Fruit fly (Drosophila melanogaster) Kc167 (cell line): ENCODE data around the gene CG12438.

Experiments used
- Myc ChIP-seq: fragments of >200 bp; optimal IDR thresholded peaks from 2 replicates; lab custom pipeline; 2017; ENCODE audit warnings: missing external identifiers
- Sin3A ChIP-seq: fragments of >200 bp; optimal IDR thresholded peaks from 2 replicates; lab custom pipeline; 2018; ENCODE audit warnings: missing external identifiers
- h ChIP-seq: fragments of >200 bp; optimal IDR thresholded peaks from 3 replicates; lab custom pipeline; 2018; ENCODE audit warnings: missing external identifiers
- insv ChIP-seq: fragments of >200 bp; optimal IDR thresholded peaks from 3 replicates; lab custom pipeline; 2018; ENCODE audit warnings: missing external identifiers
- psq ChIP-seq: fragments of >200 bp; optimal IDR thresholded peaks from 2 replicates; lab custom pipeline; 2017; ENCODE audit warnings: missing external identifiers
- ttk ChIP-seq: sonication (Bioruptor generic); optimal IDR thresholded peaks from 2 replicates; lab custom pipeline; 2017; ENCODE audit warnings: missing external identifiers

CG12438 gene

DNA sequence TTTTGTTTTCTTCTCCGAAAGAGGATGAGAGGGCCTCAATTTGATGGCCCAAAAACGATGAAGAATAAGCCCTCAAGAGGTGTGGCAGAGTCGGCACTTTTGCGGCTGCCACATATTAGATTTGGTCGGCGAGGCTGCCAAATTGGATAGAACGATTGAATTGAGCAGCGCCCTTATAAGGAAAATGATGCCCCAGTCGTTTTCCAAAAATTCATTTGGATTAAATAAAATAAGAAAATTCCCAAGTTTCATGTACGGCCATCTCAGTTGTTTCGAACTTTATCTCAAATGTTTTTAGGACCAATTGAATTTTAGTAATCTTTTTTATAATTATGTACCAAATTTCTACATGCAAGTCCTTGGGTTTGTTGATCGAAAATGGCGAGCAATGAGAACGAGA is at the start of gene CG12438, which contains the start of gene CG45307:
CG12438 (plus strand) TSS at position 264 of the 400 bp plus-strand sequence.
CG45307 (minus strand) TSS at position 101 of the 400 bp plus-strand sequence.
- TF ChIP-seq Sin3A (lab: Kevin White, UChicago), result no peak
- no peak for TF ChIP-seq insv
- no peak for TF ChIP-seq h (lab: Kevin White, UChicago)
- no peak for TF ChIP-seq psq (lab: Kevin White, UChicago)

- no peak for TF ChIP-seq h (lab: Kevin White, UChicago)
- no peak for TF ChIP-seq insv
- no peak for TF ChIP-seq Sin3A (lab: Kevin White, UChicago)
- no peak for TF ChIP-seq ttk
- no peak for TF ChIP-seq psq (lab: Kevin White, UChicago)
- TF ChIP-seq Myc, result no peak
These were observed 49.0 kb upstream of the CG12438 start for dm6 chr2L:8702907-8703626.

dm6 chr2L:8704648-8705622 is 47.1 kb upstream of the CG12438 start, which contains the start of gene CatB:
Gene CatB, plus strand, starts transcription at chr2L:8705572.
- TF ChIP-seq h (lab: Kevin White, UChicago) (no peak), Myc (no peak), ttk (no peak), Sin3A (lab: Kevin White, UChicago) (no peak), insv (no peak), psq (lab: Kevin White, UChicago) (no peak)

DNA sequence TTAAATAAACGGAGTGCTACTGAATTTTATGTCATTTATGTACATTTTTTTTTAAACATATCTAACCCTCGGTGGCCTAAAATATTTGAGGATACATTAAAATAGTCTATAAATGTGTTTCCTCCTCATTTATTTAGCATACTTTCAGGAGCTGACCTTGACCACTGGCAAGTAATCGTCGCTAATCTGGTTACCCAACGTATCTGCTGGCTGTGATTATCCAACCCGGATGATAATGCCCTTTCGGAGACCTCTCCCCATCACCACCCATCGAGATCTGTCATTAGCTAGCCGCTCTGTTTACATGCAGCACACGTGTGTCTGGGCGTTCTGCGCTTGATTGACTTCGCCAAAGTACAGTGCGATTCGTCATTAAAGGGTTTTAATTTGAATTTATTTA is 44.6 kb upstream of the CG12438 start:
- no peak for TF ChIP-seq Sin3A (lab: Kevin White, UChicago)
- no peak for TF ChIP-seq h (lab: Kevin White, UChicago)
- TF ChIP-seq insv, result no peak
- no peak for TF ChIP-seq psq (lab: Kevin White, UChicago)
- TF ChIP-seq ttk, result no peak
- no peak for TF ChIP-seq Myc

DNA sequence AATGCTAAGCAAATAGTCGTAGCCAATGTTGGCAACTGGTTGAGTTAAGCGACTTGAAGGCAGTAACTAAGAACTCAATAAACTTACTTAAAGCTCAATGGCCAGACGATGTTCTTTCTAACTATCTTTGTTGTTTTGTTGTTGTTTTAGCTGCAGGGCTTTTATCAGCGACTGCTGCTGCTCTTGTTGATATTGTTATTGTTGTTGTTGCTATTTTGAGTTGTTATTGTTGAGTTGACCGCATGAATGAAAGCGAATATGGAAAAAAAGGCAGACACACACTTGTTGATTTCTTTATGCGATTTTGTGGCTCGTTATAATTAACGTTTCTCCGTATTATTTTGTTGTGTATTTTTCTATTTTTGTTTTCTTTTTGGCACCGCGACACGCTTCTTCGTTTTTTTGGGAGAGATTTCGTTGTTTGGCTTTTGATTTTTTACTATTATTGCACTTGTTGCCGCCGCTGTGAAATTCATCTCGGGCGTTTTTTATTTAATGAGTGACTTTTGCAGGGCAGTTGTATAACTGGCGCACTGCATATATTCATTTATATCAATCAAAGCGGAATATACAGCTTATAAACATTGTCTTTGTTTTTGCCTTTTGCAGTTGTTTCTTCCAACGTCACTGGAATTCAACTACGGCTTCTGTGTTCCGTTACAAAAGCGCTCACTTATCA is 43.5 kb upstream of the CG12438 start:
- TF ChIP-seq Myc, result no peak
- no peak for TF ChIP-seq ttk
- no peak for TF ChIP-seq insv
- TF ChIP-seq psq (lab: Kevin White, UChicago), result no peak
- no peak for TF ChIP-seq h (lab: Kevin White, UChicago)
- no peak for TF ChIP-seq Sin3A (lab: Kevin White, UChicago)

DNA sequence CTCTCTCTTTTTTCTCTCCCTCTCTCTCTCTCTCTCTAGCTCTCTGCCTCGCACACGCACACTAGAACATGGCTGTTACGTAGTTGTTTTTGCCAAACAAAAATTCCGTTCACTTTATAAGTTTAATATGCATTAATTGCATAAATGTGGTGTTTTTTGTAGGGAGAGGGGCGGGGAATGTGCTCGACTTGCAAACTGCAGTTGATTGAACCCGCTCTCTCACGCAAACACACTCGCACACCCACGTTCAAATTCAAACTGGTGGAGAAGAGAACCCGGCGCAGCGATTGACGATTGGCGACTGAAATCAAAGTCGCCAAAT is 43.0 kb upstream of the CG12438 start:
- TF ChIP-seq Myc, result no peak
- TF ChIP-seq psq (lab: Kevin White, UChicago), result no peak
- no peak for TF ChIP-seq insv
- no peak for TF ChIP-seq ttk
- no peak for TF ChIP-seq h (lab: Kevin White, UChicago)
- no peak for TF ChIP-seq Sin3A (lab: Kevin White, UChicago)

dm6 chr2L:8709413-8709812 is 42.7 kb upstream of the CG12438 start, which contains the start of gene Hnf4:
Gene Hnf4, minus strand, starts transcription at chr2L:8709611.
- TF ChIP-seq Myc (no peak), psq (lab: Kevin White, UChicago) (no peak), Sin3A (lab: Kevin White, UChicago) (no peak), h (lab: Kevin White, UChicago) (no peak), ttk (no peak), insv (no peak)

DNA sequence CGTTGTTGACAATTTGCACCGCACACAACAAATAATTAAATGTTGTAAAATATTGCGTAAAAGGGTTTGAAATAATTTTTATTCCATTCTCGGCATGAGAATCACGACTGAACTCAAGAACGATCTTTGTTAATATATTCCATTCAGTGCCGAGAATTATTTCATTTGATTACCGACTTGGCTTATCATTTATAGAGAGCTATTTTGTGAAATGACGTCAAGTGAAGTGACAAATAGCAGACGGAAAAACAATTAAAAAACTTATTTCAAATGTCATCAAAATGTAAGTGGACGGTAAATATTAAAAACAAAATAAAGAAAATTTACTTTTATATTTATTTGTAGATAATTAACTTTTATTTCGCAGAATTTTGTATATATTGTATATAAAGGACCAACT is 37.6 kb upstream of the CG12438 start:
- TF ChIP-seq Sin3A (lab: Kevin White, UChicago), result no peak
- TF ChIP-seq h (lab: Kevin White, UChicago), result no peak
- no peak for TF ChIP-seq ttk
- TF ChIP-seq psq (lab: Kevin White, UChicago), result no peak
- no peak for TF ChIP-seq Myc
- no peak for TF ChIP-seq insv

DNA sequence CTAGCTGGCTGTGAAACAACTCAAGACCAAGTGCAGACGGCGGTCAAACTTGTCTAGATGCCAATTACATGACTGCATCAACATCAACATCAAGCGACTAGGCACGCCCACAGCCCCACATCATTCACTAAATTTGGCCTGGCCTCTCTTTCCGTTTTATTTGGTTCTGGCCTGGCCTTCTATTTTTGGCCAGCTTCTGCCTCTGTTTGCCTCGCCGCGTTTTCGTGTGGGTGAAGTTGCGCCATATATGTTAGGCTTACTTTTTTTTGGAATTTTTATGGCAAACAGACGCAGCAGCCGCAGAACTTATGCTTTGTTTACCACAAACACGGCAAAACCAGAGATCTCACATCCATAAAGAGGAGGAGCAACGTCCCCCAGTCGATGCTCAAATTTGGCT is 36.6 kb upstream of the CG12438 start:
- TF ChIP-seq psq (lab: Kevin White, UChicago) (no peak), insv (no peak), h (lab: Kevin White, UChicago) (no peak), Sin3A (lab: Kevin White, UChicago) (no peak), ttk (no peak), Myc (no peak)

- TF ChIP-seq Sin3A (lab: Kevin White, UChicago), result no peak
- TF ChIP-seq ttk, result no peak
- TF ChIP-seq h (lab: Kevin White, UChicago), result no peak
- TF ChIP-seq insv, result no peak
- TF ChIP-seq Myc, result no peak
- TF ChIP-seq psq (lab: Kevin White, UChicago), result no peak
These were observed 35.7 kb upstream of the CG12438 start for dm6 chr2L:8716383-8716782.

- no peak for TF ChIP-seq Myc
These were observed 34.3 kb upstream of the CG12438 start for dm6 chr2L:8717618-8718336.

DNA sequence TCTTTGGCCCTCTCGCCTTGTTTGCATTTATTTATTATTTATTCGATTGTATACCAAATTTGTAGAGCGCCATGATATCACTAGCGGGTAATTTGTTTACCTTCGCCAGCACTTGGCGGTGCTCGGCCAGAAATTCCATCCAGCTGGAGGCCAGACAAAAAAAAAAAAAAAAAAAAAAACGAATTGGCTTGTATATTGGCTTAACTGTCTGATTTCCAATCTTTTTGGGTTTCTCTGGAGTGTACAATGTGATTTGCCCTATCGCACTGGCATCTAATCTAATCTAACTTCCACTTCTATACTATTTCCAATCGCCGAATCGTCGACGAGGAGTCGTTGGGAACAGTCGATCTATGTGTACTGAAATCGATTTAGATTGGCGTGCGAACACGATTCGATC is 32.3 kb upstream of the CG12438 start:
- TF ChIP-seq h (lab: Kevin White, UChicago) (no peak), psq (lab: Kevin White, UChicago) (no peak), ttk (no peak), Sin3A (lab: Kevin White, UChicago) (no peak), Myc (no peak), insv (no peak)
